Fruit fly (Drosophila melanogaster) whole organism, embryonic: Measurements from ENCODE around the gene bol.

Source experiments
- Aef1 ChIP-seq: fragments of 200-800 bp; sonication (Bioruptor generic); IDR thresholded peaks from 3 replicates; pipeline ENCODE4 v1.3.6; 2022; ENCODE audit warnings: missing biosample characterization, missing genetic modification characterization
- Atf3 ChIP-seq: fragments of 200-800 bp; sonication (Bioruptor generic); optimal IDR thresholded peaks from 3 replicates; lab custom pipeline; 2016; ENCODE audit warnings: missing biosample characterization, missing genetic modification characterization
- B-H2 ChIP-seq: fragments of 200-800 bp; sonication (Bioruptor generic); optimal IDR thresholded peaks from 2 replicates; lab custom pipeline; 2018; ENCODE audit warnings: missing biosample characterization, mild to moderate bottlenecking, missing genetic modification characterization
- CG10543 ChIP-seq: fragments of 200-800 bp; sonication (Bioruptor generic); optimal IDR thresholded peaks from 3 replicates; lab custom pipeline; 2017; ENCODE audit warnings: missing biosample characterization, mild to moderate bottlenecking, missing genetic modification characterization, moderate library complexity
- CG12769 ChIP-seq: fragments of 200-800 bp; sonication (Bioruptor generic); optimal IDR thresholded peaks from 2 replicates; lab custom pipeline; 2019; ENCODE audit warnings: missing biosample characterization, mild to moderate bottlenecking, missing genetic modification characterization, moderate library complexity
- CG13624 ChIP-seq: fragments of 200-800 bp; sonication (Bioruptor generic); optimal IDR thresholded peaks from 2 replicates; lab custom pipeline; 2016; ENCODE audit warnings: missing biosample characterization, missing genetic modification characterization
- CG13894 ChIP-seq: fragments of 200-800 bp; sonication (Bioruptor generic); optimal IDR thresholded peaks from 3 replicates; lab custom pipeline; 2018; ENCODE audit warnings: missing biosample characterization, mild to moderate bottlenecking, missing genetic modification characterization, moderate library complexity
- CG14441 ChIP-seq: fragments of 200-800 bp; sonication (Bioruptor generic); IDR thresholded peaks from 2 replicates; pipeline ENCODE4 v1.3.6; 2022; ENCODE audit warnings: missing biosample characterization, missing genetic modification characterization
- CG15696 ChIP-seq: fragments of 200-800 bp; sonication (Bioruptor generic); optimal IDR thresholded peaks from 2 replicates; lab custom pipeline; 2019; ENCODE audit warnings: missing biosample characterization, mild to moderate bottlenecking, missing genetic modification characterization, moderate library complexity
- CG1832 ChIP-seq: fragments of 200-800 bp; sonication (Bioruptor generic); optimal IDR thresholded peaks from 2 replicates; lab custom pipeline; 2017; ENCODE audit warnings: missing biosample characterization, mild to moderate bottlenecking, missing genetic modification characterization, inconsistent platforms
- CG32767 ChIP-seq: fragments of 200-800 bp; sonication (Bioruptor generic); IDR thresholded peaks from 2 replicates; pipeline ENCODE4 v1.3.6; 2022; ENCODE audit warnings: missing biosample characterization, missing genetic modification characterization
- CG6683 ChIP-seq: fragments of 200-800 bp; sonication (Bioruptor generic); optimal IDR thresholded peaks from 2 replicates; lab custom pipeline; 2017; ENCODE audit warnings: missing biosample characterization, mild to moderate bottlenecking, missing genetic modification characterization, missing genetic modification reagents
- CG6791 ChIP-seq: fragments of 200-800 bp; sonication (Bioruptor generic); IDR thresholded peaks from 3 replicates; pipeline ENCODE4 v1.3.6; 2022; ENCODE audit warnings: missing biosample characterization, missing genetic modification characterization; ENCODE audit not compliant: partially characterized antibody
- CG7987 ChIP-seq: fragments of 200-800 bp; sonication (Bioruptor generic); optimal IDR thresholded peaks from 2 replicates; lab custom pipeline; 2018; ENCODE audit warnings: missing biosample characterization, mild to moderate bottlenecking, missing genetic modification characterization, moderate library complexity
- CG8290 ChIP-seq, 3 experiments: fragments of 200-800 bp; sonication (Bioruptor generic); optimal IDR thresholded peaks; 2 replicates each; lab custom pipeline; 2016 to 2019; ENCODE audit warnings: missing biosample characterization in 3 of 3, missing genetic modification characterization in 3 of 3, mild to moderate bottlenecking in 2 of 3, moderate library complexity in 1 of 3
- CrebB ChIP-seq: fragments of 200-800 bp; sonication (Bioruptor generic); optimal IDR thresholded peaks from 3 replicates; lab custom pipeline; 2018; ENCODE audit warnings: missing biosample characterization, mild to moderate bottlenecking, missing genetic modification characterization
- Dll ChIP-seq: fragments of 200-800 bp; sonication (Bioruptor generic); IDR thresholded peaks from 4 replicates; pipeline ENCODE4 v1.3.6; 2022; ENCODE audit warnings: missing biosample characterization, missing genetic modification characterization; ENCODE audit not compliant: partially characterized antibody
- Drgx ChIP-seq: fragments of 200-800 bp; sonication (Bioruptor generic); IDR thresholded peaks from 2 replicates; pipeline ENCODE4 v1.3.6; 2022; ENCODE audit warnings: missing biosample characterization, missing genetic modification characterization
- HLH54F ChIP-seq: fragments of 200-800 bp; sonication (Bioruptor generic); optimal IDR thresholded peaks from 3 replicates; lab custom pipeline; 2016; ENCODE audit warnings: missing biosample characterization, missing genetic modification characterization
- Hr78 ChIP-seq, 2 experiments: fragments of 200-800 bp in 1 of 2; fragments of >200 bp in 1 of 2; sonication (Bioruptor generic) in 1 of 2; optimal IDR thresholded peaks; 2 replicates each; lab custom pipeline; 2017 to 2019; ENCODE audit warnings: missing biosample characterization in 2 of 2, missing genetic modification characterization in 2 of 2, mild to moderate bottlenecking in 1 of 2, moderate library complexity in 1 of 2
- Lim3 ChIP-seq: fragments of 200-800 bp; sonication (Bioruptor generic); IDR thresholded peaks from 2 replicates; pipeline ENCODE4 v1.3.6; 2022; ENCODE audit warnings: missing biosample characterization, missing genetic modification characterization
- Med ChIP-seq: fragments of 200-800 bp; sonication (Bioruptor generic); peaks from one replicate; lab custom pipeline; 2016; ENCODE audit warnings: missing biosample characterization, missing genetic modification characterization, mild to moderate bottlenecking, inconsistent platforms, moderate library complexity
- Nf-YC ChIP-seq: fragments of 200-800 bp; optimal IDR thresholded peaks from 3 replicates; lab custom pipeline; 2019; ENCODE audit warnings: missing biosample characterization, mild to moderate bottlenecking, missing genetic modification characterization, moderate library complexity
- Ptx1 ChIP-seq: fragments of 200-800 bp; sonication (Bioruptor generic); IDR thresholded peaks from 2 replicates; pipeline ENCODE4 v1.3.6; 2022; ENCODE audit warnings: missing biosample characterization, missing genetic modification characterization
- abd-A ChIP-seq: fragments of 200-800 bp; sonication (Bioruptor generic); optimal IDR thresholded peaks from 3 replicates; lab custom pipeline; 2019; ENCODE audit warnings: missing biosample characterization, mild to moderate bottlenecking, missing genetic modification characterization, moderate library complexity
- bbx ChIP-seq: fragments of 200-800 bp; sonication (Bioruptor generic); IDR thresholded peaks from 2 replicates; pipeline ENCODE4 v1.3.6; 2022; ENCODE audit warnings: missing biosample characterization, missing genetic modification characterization; ENCODE audit not compliant: partially characterized antibody
- cg ChIP-seq: fragments of 200-800 bp; sonication (Bioruptor generic); optimal IDR thresholded peaks from 3 replicates; lab custom pipeline; 2019; ENCODE audit warnings: missing biosample characterization, mild to moderate bottlenecking, missing genetic modification characterization, moderate library complexity
- chinmo ChIP-seq: fragments of 200-800 bp; sonication (Bioruptor generic); IDR thresholded peaks from 4 replicates; pipeline ENCODE4 v1.3.6; 2022; ENCODE audit warnings: missing biosample characterization, missing genetic modification characterization; ENCODE audit not compliant: partially characterized antibody
- chm ChIP-seq: fragments of 200-800 bp; sonication (Bioruptor generic); IDR thresholded peaks from 2 replicates; pipeline ENCODE4 v1.3.6; 2022; ENCODE audit warnings: missing biosample characterization, missing genetic modification characterization
- ci ChIP-seq: fragments of 200-800 bp; sonication (Bioruptor generic); IDR thresholded peaks from 3 replicates; pipeline ENCODE4 v1.3.6; 2022; ENCODE audit warnings: missing biosample characterization, missing genetic modification characterization
- crc ChIP-seq: fragments of 200-800 bp; sonication (Bioruptor generic); optimal IDR thresholded peaks from 2 replicates; lab custom pipeline; 2016; ENCODE audit warnings: missing biosample characterization, missing genetic modification characterization
- danr ChIP-seq: fragments of 200-800 bp; sonication (Bioruptor generic); IDR thresholded peaks from 2 replicates; pipeline ENCODE4 v1.3.6; 2022; ENCODE audit warnings: missing biosample characterization, missing genetic modification characterization
- esg ChIP-seq: fragments of 200-800 bp; sonication (Bioruptor generic); conservative IDR thresholded peaks from 2 replicates; pipeline ENCODE4 v1.3.6; 2022; ENCODE audit warnings: missing biosample characterization, missing genetic modification characterization
- eve ChIP-seq, 2 experiments: fragments of >200 bp; optimal IDR thresholded peaks; 2 replicates each; lab custom pipeline; 2017; ENCODE audit warnings: missing biosample characterization in 2 of 2, missing genetic modification characterization in 2 of 2
- gcm ChIP-seq: fragments of 200-800 bp; sonication (Bioruptor generic); optimal IDR thresholded peaks from 2 replicates; lab custom pipeline; 2019; ENCODE audit warnings: missing biosample characterization, mild to moderate bottlenecking, missing genetic modification characterization, moderate library complexity
- hb ChIP-seq: fragments of 200-800 bp; sonication (Bioruptor generic); IDR thresholded peaks from 3 replicates; pipeline ENCODE4 v1.3.6; 2022; ENCODE audit warnings: missing biosample characterization, missing genetic modification characterization; ENCODE audit not compliant: partially characterized antibody
- kni ChIP-seq: fragments of 200-800 bp; sonication (Bioruptor generic); optimal IDR thresholded peaks from 3 replicates; lab custom pipeline; 2017; ENCODE audit warnings: mild to moderate bottlenecking, missing biosample characterization, missing genetic modification reagents, missing genetic modification characterization
- nau ChIP-seq: fragments of 200-800 bp; sonication (Bioruptor generic); optimal IDR thresholded peaks from 3 replicates; lab custom pipeline; 2017; ENCODE audit warnings: missing biosample characterization, mild to moderate bottlenecking, missing genetic modification characterization, missing genetic modification reagents
- otp ChIP-seq: fragments of 200-800 bp; sonication (Bioruptor generic); IDR thresholded peaks from 3 replicates; pipeline ENCODE4, ENCODE4 v1.3.6; 2022; ENCODE audit warnings: missing biosample characterization, missing genetic modification characterization
- pfk ChIP-seq: fragments of 200-800 bp; sonication (Bioruptor generic); optimal IDR thresholded peaks from 2 replicates; lab custom pipeline; 2018; ENCODE audit warnings: missing biosample characterization, mild to moderate bottlenecking, missing genetic modification characterization, moderate library complexity
- pzg ChIP-seq: fragments of 200-800 bp; sonication (Bioruptor generic); optimal IDR thresholded peaks from 3 replicates; lab custom pipeline; 2018; ENCODE audit warnings: missing biosample characterization, mild to moderate bottlenecking, missing genetic modification characterization, moderate library complexity
- rib ChIP-seq: fragments of 200-800 bp; sonication (Bioruptor generic); IDR thresholded peaks from 2 replicates; pipeline ENCODE4 v1.3.6; 2022; ENCODE audit warnings: missing biosample characterization, missing genetic modification characterization
- sens ChIP-seq: fragments of 200-800 bp; sonication (Bioruptor generic); peaks from one replicate; lab custom pipeline; 2016; ENCODE audit warnings: missing biosample characterization, missing genetic modification characterization
- sr ChIP-seq: fragments of 200-800 bp; sonication (Bioruptor generic); IDR thresholded peaks from 3 replicates; pipeline ENCODE4 v1.3.6; 2022; ENCODE audit warnings: missing biosample characterization, missing genetic modification characterization
- ttk ChIP-seq: fragments of 200-800 bp; sonication (Bioruptor generic); IDR thresholded peaks from 2 replicates; pipeline ENCODE4 v2.1.2; 2022; ENCODE audit warnings: missing biosample characterization, missing genetic modification characterization
- twi ChIP-seq: fragments of 200-800 bp; optimal IDR thresholded peaks from 2 replicates; lab custom pipeline; 2019; ENCODE audit warnings: missing biosample characterization, mild to moderate bottlenecking, missing genetic modification characterization, moderate library complexity
- vnd ChIP-seq: fragments of 200-800 bp; sonication (Bioruptor generic); IDR thresholded peaks from 3 replicates; pipeline ENCODE4 v1.3.6; 2022; ENCODE audit warnings: missing biosample characterization, missing genetic modification characterization; ENCODE audit not compliant: partially characterized antibody
- vvl ChIP-seq: fragments of 200-800 bp; sonication (Bioruptor generic); IDR thresholded peaks from 2 replicates; pipeline ENCODE4 v1.3.6; 2022; ENCODE audit warnings: missing biosample characterization, missing genetic modification characterization

bol gene

DNA sequence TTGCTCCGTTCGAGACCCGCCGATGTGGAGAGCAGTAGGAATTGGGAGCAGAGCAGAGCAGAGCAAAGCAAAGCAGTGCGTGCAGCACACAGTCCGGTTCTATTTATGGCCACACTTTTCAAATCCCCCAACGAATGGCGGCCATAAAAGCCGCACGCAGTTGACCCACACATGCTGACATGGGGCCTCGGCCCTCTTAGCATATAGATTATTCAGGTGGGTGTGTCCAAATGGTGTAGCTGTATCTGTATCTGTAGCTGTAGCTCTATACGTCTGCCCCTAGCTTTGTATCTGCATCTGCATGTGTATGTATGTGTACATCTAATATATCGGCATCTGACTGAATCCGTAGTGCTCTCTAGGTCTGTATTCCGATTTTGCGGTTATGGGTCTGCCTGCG is 12.9 kb downstream of the bol start:
- TF ChIP-seq vvl (GFP tag; lab: Robert Waterston, UW) (peak; percentile 75), Aef1 (GFP tag; lab: Robert Waterston, UW) (no peak), CG12769 (tag; lab: Kevin White, UChicago) (peak; percentile 78), danr (GFP tag; lab: Robert Waterston, UW) (no peak), cg (GFP tag; lab: Kevin White, UChicago) (peak; percentile 59), CG6683 (no peak), pzg (GFP tag; lab: Kevin White, UChicago) (no peak), bbx (GFP tag; lab: Robert Waterston, UW) (peak; percentile 37; the same call in 1 of the 2 replicates), CG6791 (GFP tag; lab: Robert Waterston, UW) (0 out of 3 replicates have a peak, but pooled peaks have one; percentile 48), chm (GFP tag; lab: Robert Waterston, UW) (peak; percentile 24; the same call in 1 of the 2 replicates), CG13894 (tag; lab: Kevin White, UChicago) (peak; percentile 76), CrebB (tag; lab: Kevin White, UChicago) (no peak), sens (GFP tag; lab: Kevin White, UChicago) (peak; percentile 65), Hr78 (GFP tag; optimal IDR thresholded peaks at IDR 0.05; lab: Kevin White, UChicago) (peak in 1 of 2 experiments; percentile 45), CG8290 (GFP tag; optimal IDR thresholded peaks at IDR 0.05; lab: Kevin White, UChicago) (peak; percentile 40), CG8290 (tag; optimal IDR thresholded peaks at IDR 0.05; lab: Kevin White, UChicago) (peak in 1 of 2 experiments; percentile 13), twi (tag; lab: Kevin White, UChicago) (peak; percentile 58), CG14441 (GFP tag; lab: Robert Waterston, UW) (no peak), hb (GFP tag; lab: Robert Waterston, UW) (0 out of 3 replicates have a peak, but pooled peaks have one; percentile 38), abd-A (tag; lab: Kevin White, UChicago) (peak; percentile 70), Nf-YC (tag; lab: Kevin White, UChicago) (peak; percentile 26), kni (peak; percentile 55), Med (GFP tag; lab: Kevin White, UChicago) (peak; percentile 21), nau (peak; percentile 8), chinmo (peak; percentile 73; the same call in 1 of the 4 replicates), Dll (GFP tag; lab: Robert Waterston, UW) (no peak), CG10543 (GFP tag; lab: Kevin White, UChicago) (peak; percentile 47), sr (GFP tag; lab: Robert Waterston, UW) (peak; percentile 94), ci (GFP tag; lab: Robert Waterston, UW) (peak; percentile 60; the same call in 1 of the 3 replicates), Lim3 (GFP tag; lab: Robert Waterston, UW) (no peak), rib (0 out of 2 replicates have a peak, but pooled peaks have one; percentile 16)

DNA sequence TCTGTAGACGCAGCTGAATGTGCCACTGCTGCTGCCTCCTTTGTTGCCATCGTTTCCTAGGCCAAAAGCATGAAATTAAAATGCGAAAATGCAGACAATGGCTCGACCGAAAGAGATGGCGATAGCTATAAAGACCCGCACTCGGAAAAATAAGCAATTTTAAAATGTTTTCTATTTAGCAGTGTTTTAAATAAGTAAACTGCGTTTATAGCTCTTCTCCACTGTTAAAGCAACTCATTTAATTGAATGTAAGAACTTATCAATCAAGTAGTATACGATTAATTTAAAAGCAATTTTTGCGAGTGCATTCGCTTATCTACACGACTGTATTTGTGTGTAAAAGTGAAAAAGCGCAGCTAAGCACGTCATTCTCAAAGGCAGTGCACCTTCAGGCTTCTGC is 14.6 kb downstream of the bol start:
- TF ChIP-seq CG13624 (no peak), CG7987 (GFP tag; lab: Kevin White, UChicago) (no peak), pfk (no peak), CG32767 (0 out of 2 replicates have a peak, but pooled peaks have one; percentile 9), CG15696 (tag; lab: Kevin White, UChicago) (no peak), otp (GFP tag; lab: Robert Waterston, UW) (no peak), eve (GFP tag; optimal IDR thresholded peaks at IDR 0.05; lab: Kevin White, UChicago) (no peak), B-H2 (GFP tag; lab: Kevin White, UChicago) (no peak), CG1832 (GFP tag; lab: Kevin White, UChicago) (no peak), Atf3 (GFP tag; lab: Kevin White, UChicago) (no peak), vnd (GFP tag; lab: Robert Waterston, UW) (no peak), Drgx (GFP tag; lab: Robert Waterston, UW) (peak; percentile 59), gcm (no peak), Ptx1 (GFP tag; lab: Robert Waterston, UW) (peak; percentile 36), crc (no peak), esg (GFP tag; lab: Robert Waterston, UW) (no peak), HLH54F (no peak), ttk (0 out of 2 replicates have a peak, but pooled peaks have one; percentile 31)
- TF ChIP-seq, all 482 proteins: peak for 4
